4 worm cellular contexts compared by ENCODE assay signal in the genomic region with DNA sequence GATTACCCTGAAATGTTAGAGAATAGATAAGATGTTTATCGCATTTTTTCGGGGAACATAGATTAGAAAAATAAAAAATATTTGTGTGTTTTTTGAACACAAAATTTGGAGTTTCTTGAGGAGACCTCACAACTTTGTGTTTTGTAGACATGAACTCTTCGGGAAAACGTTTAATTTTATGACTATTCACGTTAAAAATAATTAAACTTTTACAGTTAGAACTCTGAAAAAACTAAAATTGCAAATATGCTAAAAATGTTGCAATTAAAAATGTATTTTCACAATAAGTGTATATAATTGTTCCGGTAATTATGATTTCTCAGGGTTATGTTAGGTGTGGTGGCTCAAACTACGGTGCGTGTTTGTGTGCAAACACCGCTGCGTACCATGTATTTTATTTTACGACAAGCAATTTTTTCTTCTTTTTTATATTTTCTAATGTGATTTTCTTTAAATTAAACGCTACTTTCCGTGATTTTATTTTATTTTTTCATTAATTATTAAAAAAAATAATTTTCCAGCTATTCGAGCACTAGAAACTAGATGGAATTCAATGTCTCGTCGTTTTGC.
TF ChIP-seq lines count a peak whose summit lies in the region.

Gene F57C2.5 (minus strand): TSS at position 7 of the 570 bp plus-strand sequence.
Gene spat-1 (plus strand): TSS at position 520 of the 570 bp plus-strand sequence.

TF ChIP-seq in whole organism, L2 larva, 48 proteins besides CTCF, POLR2A, EP300 and RAD21 (continues in another document):
- TF ChIP-seq mdl-1 (tag; optimal IDR thresholded peaks at IDR 0.05; lab: Kevin White, UChicago) = no peak
- TF ChIP-seq ztf-4 (tag; optimal IDR thresholded peaks at IDR 0.05; lab: Kevin White, UChicago) = no peak
- no peak for TF ChIP-seq nhr-11 (tag; optimal IDR thresholded peaks at IDR 0.05; lab: Kevin White, UChicago)
- no peak for TF ChIP-seq ZK546.5 (tag; optimal IDR thresholded peaks at IDR 0.05; lab: Kevin White, UChicago)
- TF ChIP-seq lin-11 (tag; optimal IDR thresholded peaks at IDR 0.05; lab: Kevin White, UChicago) = no peak
- peak; percentile 2 for TF ChIP-seq snpc-4 (tag; optimal IDR thresholded peaks at IDR 0.05; lab: Kevin White, UChicago)
- no peak for TF ChIP-seq nhr-6 (tag; optimal IDR thresholded peaks at IDR 0.05; lab: Kevin White, UChicago)
- TF ChIP-seq sma-9 (GFP tag; optimal IDR thresholded peaks at IDR 0.05; lab: Kevin White, UChicago) = no peak
- TF ChIP-seq sma-9 (tag; optimal IDR thresholded peaks at IDR 0.05; lab: Kevin White, UChicago) = no peak
- no peak for TF ChIP-seq zag-1 (tag; optimal IDR thresholded peaks at IDR 0.05; lab: Kevin White, UChicago)
- no peak for TF ChIP-seq aly-2 (tag; optimal IDR thresholded peaks at IDR 0.05; lab: Kevin White, UChicago)
- no peak for TF ChIP-seq nhr-12 (tag; optimal IDR thresholded peaks at IDR 0.05; lab: Kevin White, UChicago)
- TF ChIP-seq ceh-82 (tag; optimal IDR thresholded peaks at IDR 0.05; lab: Kevin White, UChicago) = no peak
- peak; percentile 65 for TF ChIP-seq lin-13 (GFP tag; optimal IDR thresholded peaks at IDR 0.05; lab: Kevin White, UChicago)
- no peak for TF ChIP-seq egl-27 (tag; optimal IDR thresholded peaks at IDR 0.05; lab: Kevin White, UChicago)
- no peak for TF ChIP-seq ceh-16 (tag; optimal IDR thresholded peaks at IDR 0.05; lab: Kevin White, UChicago)
- TF ChIP-seq fos-1 (tag; optimal IDR thresholded peaks at IDR 0.05; lab: Kevin White, UChicago) = peak; percentile 46
- peak; percentile 72 for TF ChIP-seq nhr-129 (tag; optimal IDR thresholded peaks at IDR 0.05; lab: Kevin White, UChicago)
- no peak for TF ChIP-seq unc-39 (tag; optimal IDR thresholded peaks at IDR 0.05; lab: Kevin White, UChicago)
- TF ChIP-seq sem-4 (tag; optimal IDR thresholded peaks at IDR 0.05; lab: Kevin White, UChicago) = no peak
- no peak for TF ChIP-seq elt-3 (tag; optimal IDR thresholded peaks at IDR 0.05; lab: Kevin White, UChicago)
- no peak for TF ChIP-seq nhr-23 (tag; optimal IDR thresholded peaks at IDR 0.05; lab: Kevin White, UChicago)

TF ChIP-seq in whole organism, L4 larva, 104 proteins besides CTCF, POLR2A, EP300 and RAD21 (continues in another document):
- no peak for TF ChIP-seq nhr-237 (tag; optimal IDR thresholded peaks at IDR 0.05; lab: Kevin White, UChicago)
- TF ChIP-seq R02D3.7 (tag; optimal IDR thresholded peaks at IDR 0.05; lab: Kevin White, UChicago) = no peak
- no peak for TF ChIP-seq ces-1 (GFP tag; optimal IDR thresholded peaks at IDR 0.05; lab: Kevin White, UChicago)
- TF ChIP-seq dmd-6 (GFP tag; IDR thresholded peaks at IDR 0.05; lab: Robert Waterston, UW) = no peak; the same call in 1 of the 2 replicates
- TF ChIP-seq cey-2 (tag; optimal IDR thresholded peaks at IDR 0.05; lab: Kevin White, UChicago; ENCODE audit: borderline replicate concordance, insufficient read depth) = no peak
- TF ChIP-seq ceh-20 (GFP tag; IDR thresholded peaks at IDR 0.05; lab: Robert Waterston, UW) = 0 out of 2 replicates have a peak, but pooled peaks have one; percentile 16
- no peak for TF ChIP-seq nhr-102 (tag; optimal IDR thresholded peaks at IDR 0.05; lab: Kevin White, UChicago)
- TF ChIP-seq lim-7 (GFP tag; IDR thresholded peaks at IDR 0.05; lab: Robert Waterston, UW) = no peak
- peak; percentile 94 for TF ChIP-seq nhr-77 (tag; optimal IDR thresholded peaks at IDR 0.05; lab: Kevin White, UChicago)
- TF ChIP-seq lin-1 (GFP tag; IDR thresholded peaks at IDR 0.05; lab: Robert Waterston, UW) = no peak
- no peak for TF ChIP-seq daf-8 (GFP tag; IDR thresholded peaks at IDR 0.05; lab: Robert Waterston, UW)
- no peak for TF ChIP-seq Y105C5A.15 (GFP tag; IDR thresholded peaks at IDR 0.05; lab: Robert Waterston, UW)
- peak; percentile 29 for TF ChIP-seq nhr-6 (tag; optimal IDR thresholded peaks at IDR 0.05; lab: Kevin White, UChicago)
- no peak for TF ChIP-seq lin-15B (tag; optimal IDR thresholded peaks at IDR 0.05; lab: Kevin White, UChicago)
- TF ChIP-seq daf-19 (GFP tag; conservative IDR thresholded peaks at IDR 0.05; lab: Robert Waterston, UW) = no peak
- TF ChIP-seq daf-12 (tag; optimal IDR thresholded peaks at IDR 0.05; lab: Kevin White, UChicago) = no peak
- TF ChIP-seq snpc-1.2 (GFP tag; IDR thresholded peaks at IDR 0.05; lab: Robert Waterston, UW) = no peak
- TF ChIP-seq ceh-62 (tag; optimal IDR thresholded peaks at IDR 0.05; lab: Kevin White, UChicago) = no peak
- TF ChIP-seq mxl-3 (GFP tag; optimal IDR thresholded peaks at IDR 0.05; lab: Kevin White, UChicago) = no peak
- no peak for TF ChIP-seq madf-9 (GFP tag; conservative IDR thresholded peaks at IDR 0.05; lab: Robert Waterston, UW)
- TF ChIP-seq lin-13 (GFP tag; optimal IDR thresholded peaks at IDR 0.05; lab: Kevin White, UChicago) = no peak

TF ChIP-seq in whole organism, late embryonic, 69 proteins besides CTCF, POLR2A, EP300 and RAD21 (continues in another document):
- TF ChIP-seq nfya-1 (tag; optimal IDR thresholded peaks at IDR 0.05; lab: Kevin White, UChicago) (peak; percentile 68), pax-1 (tag; optimal IDR thresholded peaks at IDR 0.05; lab: Kevin White, UChicago) (no peak), ceh-14 (tag; optimal IDR thresholded peaks at IDR 0.05; lab: Kevin White, UChicago) (peak; percentile 97), sox-2 (GFP tag; IDR thresholded peaks at IDR 0.05; lab: Robert Waterston, UW) (no peak), ama-1 (optimal IDR thresholded peaks at IDR 0.05; lab: Kevin White, UChicago) (no peak), K09A11.1 (tag; optimal IDR thresholded peaks at IDR 0.05; lab: Kevin White, UChicago; ENCODE audit: insufficient read depth) (no peak), syd-9 (tag; optimal IDR thresholded peaks at IDR 0.05; lab: Kevin White, UChicago) (peak; percentile 58), fkh-6 (tag; optimal IDR thresholded peaks at IDR 0.05; lab: Kevin White, UChicago) (peak; percentile 73), tbx-7 (tag; optimal IDR thresholded peaks at IDR 0.05; lab: Kevin White, UChicago) (peak; percentile 94), dmd-4 (tag; optimal IDR thresholded peaks at IDR 0.05; lab: Kevin White, UChicago; ENCODE audit: borderline replicate concordance) (peak; percentile 56), ahr-1 (tag; optimal IDR thresholded peaks at IDR 0.05; lab: Kevin White, UChicago) (peak; percentile 96), madf-2 (tag; optimal IDR thresholded peaks at IDR 0.05; lab: Kevin White, UChicago) (peak; percentile 6), ceh-19 (GFP tag; optimal IDR thresholded peaks at IDR 0.05; lab: Kevin White, UChicago) (peak; percentile 64), unc-86 (tag; optimal IDR thresholded peaks at IDR 0.05; lab: Kevin White, UChicago) (peak; percentile 81), ceh-45 (GFP tag; IDR thresholded peaks at IDR 0.05; lab: Robert Waterston, UW) (no peak), ref-2 (tag; optimal IDR thresholded peaks at IDR 0.05; lab: Kevin White, UChicago) (peak; percentile 96), fax-1 (tag; optimal IDR thresholded peaks at IDR 0.05; lab: Kevin White, UChicago) (peak; percentile 94), K02D7.2 (tag; optimal IDR thresholded peaks at IDR 0.05; lab: Kevin White, UChicago) (no peak), dve-1 (tag; optimal IDR thresholded peaks at IDR 0.05; lab: Kevin White, UChicago) (no peak), rnt-1 (tag; optimal IDR thresholded peaks at IDR 0.05; lab: Kevin White, UChicago) (peak; percentile 92), eyg-1 (tag; optimal IDR thresholded peaks at IDR 0.05; lab: Kevin White, UChicago) (peak; percentile 8), zip-5 (tag; optimal IDR thresholded peaks at IDR 0.05; lab: Kevin White, UChicago) (peak; percentile 96), che-1 (tag; optimal IDR thresholded peaks at IDR 0.05; lab: Kevin White, UChicago) (peak; percentile 51), nhr-232 (tag; optimal IDR thresholded peaks at IDR 0.05; lab: Kevin White, UChicago) (no peak)

TF ChIP-seq in whole organism, mixed stage, embryonic, 35 proteins besides CTCF, POLR2A, EP300 and RAD21 (continues in another document):
- TF ChIP-seq hlh-1 (tag; optimal IDR thresholded peaks at IDR 0.05; lab: Kevin White, UChicago) (no peak), nhr-28 (tag; optimal IDR thresholded peaks at IDR 0.05; lab: Kevin White, UChicago) (no peak), ceh-43 (GFP tag; optimal IDR thresholded peaks at IDR 0.05; lab: Kevin White, UChicago) (peak; percentile 85), bed-3 (GFP tag; optimal IDR thresholded peaks at IDR 0.05; lab: Kevin White, UChicago) (peak; percentile 31), elt-3 (tag; optimal IDR thresholded peaks at IDR 0.05; lab: Kevin White, UChicago) (no peak), nhr-237 (tag; optimal IDR thresholded peaks at IDR 0.05; lab: Kevin White, UChicago) (peak; percentile 61), cnd-1 (tag; optimal IDR thresholded peaks at IDR 0.05; lab: Kevin White, UChicago) (no peak), nhr-2 (tag; optimal IDR thresholded peaks at IDR 0.05; lab: Kevin White, UChicago) (no peak), lin-32 (GFP tag; optimal IDR thresholded peaks at IDR 0.05; lab: Kevin White, UChicago) (peak; percentile 49), M03D4.4 (tag; optimal IDR thresholded peaks at IDR 0.05; lab: Kevin White, UChicago) (peak; percentile 40), ztf-11 (tag; optimal IDR thresholded peaks at IDR 0.05; lab: Kevin White, UChicago) (no peak), snpc-4 (tag; optimal IDR thresholded peaks at IDR 0.05; lab: Kevin White, UChicago) (no peak), unc-39 (tag; optimal IDR thresholded peaks at IDR 0.05; lab: Kevin White, UChicago) (no peak), sptf-1 (tag; optimal IDR thresholded peaks at IDR 0.05; lab: Kevin White, UChicago) (peak; percentile 83), mep-1 (tag; optimal IDR thresholded peaks at IDR 0.05; lab: Kevin White, UChicago) (peak; percentile 20), nhr-12 (tag; optimal IDR thresholded peaks at IDR 0.05; lab: Kevin White, UChicago) (no peak), ham-2 (GFP tag; optimal IDR thresholded peaks at IDR 0.05; lab: Kevin White, UChicago) (no peak), nhr-76 (tag; optimal IDR thresholded peaks at IDR 0.05; lab: Kevin White, UChicago) (no peak), mab-5 (tag; optimal IDR thresholded peaks at IDR 0.05; lab: Kevin White, UChicago) (no peak), mls-2 (tag; optimal IDR thresholded peaks at IDR 0.05; lab: Kevin White, UChicago) (peak; percentile 32), tbx-8 (GFP tag; optimal IDR thresholded peaks at IDR 0.05; lab: Kevin White, UChicago) (no peak), drap-1 (GFP tag; optimal IDR thresholded peaks at IDR 0.05; lab: Kevin White, UChicago) (peak; percentile 51), ces-1 (GFP tag; optimal IDR thresholded peaks at IDR 0.05; lab: Kevin White, UChicago) (peak; percentile 87), lsy-2 (tag; optimal IDR thresholded peaks at IDR 0.05; lab: Kevin White, UChicago) (peak; percentile 95), flh-1 (GFP tag; optimal IDR thresholded peaks at IDR 0.05; lab: Kevin White, UChicago) (no peak), lin-13 (tag; optimal IDR thresholded peaks at IDR 0.05; lab: Kevin White, UChicago) (peak; percentile 54), sem-2 (GFP tag; optimal IDR thresholded peaks at IDR 0.05; lab: Kevin White, UChicago) (no peak), unc-62 (GFP tag; optimal IDR thresholded peaks at IDR 0.05; lab: Kevin White, UChicago) (no peak), blmp-1 (tag; optimal IDR thresholded peaks at IDR 0.05; lab: Kevin White, UChicago) (no peak)
